Fruit fly (Drosophila melanogaster) whole organism, embryonic: Measurements from ENCODE around the gene CG17190.

ENCODE experiments used
- Ada2b ChIP-seq: fragments of 200-800 bp; sonication (Bioruptor generic); IDR thresholded peaks from 2 replicates; pipeline ENCODE4 v1.3.6; 2022; ENCODE audit warnings: missing biosample characterization, missing genetic modification characterization
- Atf-2 ChIP-seq: fragments of 200-800 bp; sonication (Bioruptor generic); optimal IDR thresholded peaks from 2 replicates; lab custom pipeline; 2016; ENCODE audit warnings: missing biosample characterization, missing genetic modification characterization
- B-H2 ChIP-seq: fragments of 200-800 bp; sonication (Bioruptor generic); optimal IDR thresholded peaks from 2 replicates; lab custom pipeline; 2018; ENCODE audit warnings: missing biosample characterization, mild to moderate bottlenecking, missing genetic modification characterization
- BtbVII ChIP-seq: fragments of 200-800 bp; sonication (Bioruptor generic); optimal IDR thresholded peaks from 3 replicates; lab custom pipeline; 2017; ENCODE audit warnings: missing biosample characterization, mild to moderate bottlenecking, missing genetic modification characterization
- CG1024 ChIP-seq: fragments of 200-800 bp; sonication (Bioruptor generic); IDR thresholded peaks from 2 replicates; pipeline ENCODE4 v1.3.6; 2022; ENCODE audit warnings: missing biosample characterization, missing genetic modification characterization
- CG10274 ChIP-seq: fragments of 200-800 bp; sonication (Bioruptor generic); optimal IDR thresholded peaks from 3 replicates; lab custom pipeline; 2017; ENCODE audit warnings: missing biosample characterization, mild to moderate bottlenecking, missing genetic modification characterization
- CG10366 ChIP-seq: fragments of 200-800 bp; sonication (Bioruptor generic); IDR thresholded peaks from 2 replicates; pipeline ENCODE4 v1.3.6; 2022; ENCODE audit warnings: missing biosample characterization, missing genetic modification characterization
- CG11560 ChIP-seq: fragments of 200-800 bp; sonication (Bioruptor generic); IDR thresholded peaks from 3 replicates; pipeline ENCODE4 v1.3.6; 2022; ENCODE audit warnings: missing biosample characterization, missing genetic modification characterization
- CG12744 ChIP-seq: fragments of 200-800 bp; sonication (Bioruptor generic); optimal IDR thresholded peaks from 2 replicates; lab custom pipeline; 2016; ENCODE audit warnings: missing biosample characterization, missing genetic modification characterization
- CG12769 ChIP-seq: fragments of 200-800 bp; sonication (Bioruptor generic); optimal IDR thresholded peaks from 2 replicates; lab custom pipeline; 2019; ENCODE audit warnings: missing biosample characterization, mild to moderate bottlenecking, missing genetic modification characterization, moderate library complexity
- CG13123 ChIP-seq: fragments of 200-800 bp; sonication (Bioruptor generic); optimal IDR thresholded peaks from 2 replicates; lab custom pipeline; 2016; ENCODE audit warnings: missing biosample characterization, missing genetic modification characterization
- CG13894 ChIP-seq: fragments of 200-800 bp; sonication (Bioruptor generic); optimal IDR thresholded peaks from 3 replicates; lab custom pipeline; 2018; ENCODE audit warnings: missing biosample characterization, mild to moderate bottlenecking, missing genetic modification characterization, moderate library complexity
- CG1603 ChIP-seq: fragments of 200-800 bp; sonication (Bioruptor generic); optimal IDR thresholded peaks from 2 replicates; lab custom pipeline; 2019; ENCODE audit warnings: missing biosample characterization, mild to moderate bottlenecking, missing genetic modification characterization, moderate library complexity
- CG16813 ChIP-seq: fragments of 200-800 bp; sonication (Bioruptor generic); IDR thresholded peaks from 3 replicates; pipeline ENCODE4 v1.3.6; 2022; ENCODE audit warnings: missing biosample characterization, missing genetic modification characterization; ENCODE audit not compliant: partially characterized antibody
- CG18764 ChIP-seq: fragments of 200-800 bp; sonication (Bioruptor generic); optimal IDR thresholded peaks from 3 replicates; lab custom pipeline; 2016; ENCODE audit warnings: missing biosample characterization, missing genetic modification characterization
- CG2202 ChIP-seq: fragments of 200-800 bp; sonication (Bioruptor generic); optimal IDR thresholded peaks from 2 replicates; lab custom pipeline; 2018; ENCODE audit warnings: missing biosample characterization, mild to moderate bottlenecking, missing genetic modification characterization
- CG31224 ChIP-seq: fragments of 200-800 bp; sonication (Bioruptor generic); IDR thresholded peaks from 2 replicates; pipeline ENCODE4 v1.3.6; 2022; ENCODE audit warnings: missing biosample characterization, missing genetic modification characterization
- CG3163 ChIP-seq: fragments of 200-800 bp; sonication (Bioruptor generic); optimal IDR thresholded peaks from 3 replicates; lab custom pipeline; 2016; ENCODE audit warnings: missing biosample characterization, missing genetic modification characterization
- CG42726 ChIP-seq: fragments of 200-800 bp; sonication (Bioruptor generic); IDR thresholded peaks from 2 replicates; pipeline ENCODE4 v1.3.6; 2022; ENCODE audit warnings: missing biosample characterization, missing genetic modification characterization; ENCODE audit not compliant: partially characterized antibody
- CG4707 ChIP-seq: fragments of 200-800 bp; sonication (Bioruptor generic); optimal IDR thresholded peaks from 2 replicates; lab custom pipeline; 2018; ENCODE audit warnings: missing biosample characterization, mild to moderate bottlenecking, missing genetic modification characterization, moderate library complexity
- CG4730 ChIP-seq: fragments of 200-800 bp; sonication (Bioruptor generic); IDR thresholded peaks from 2 replicates; pipeline ENCODE4 v1.3.6; 2022; ENCODE audit warnings: missing biosample characterization, missing genetic modification characterization
- CG9876 ChIP-seq: fragments of 200-800 bp; sonication (Bioruptor generic); optimal IDR thresholded peaks from 2 replicates; lab custom pipeline; 2016; ENCODE audit warnings: missing biosample characterization, missing genetic modification characterization
- Dfd ChIP-seq, 2 experiments: fragments of >200 bp; optimal IDR thresholded peaks; 2 replicates each; lab custom pipeline; 2017; ENCODE audit warnings: missing biosample characterization in 2 of 2, missing genetic modification characterization in 2 of 2
- Dp ChIP-seq: fragments of 200-800 bp; sonication (Bioruptor generic); optimal IDR thresholded peaks from 2 replicates; lab custom pipeline; 2018; ENCODE audit warnings: missing biosample characterization, mild to moderate bottlenecking, missing genetic modification characterization, moderate library complexity
- Drgx ChIP-seq: fragments of 200-800 bp; sonication (Bioruptor generic); IDR thresholded peaks from 2 replicates; pipeline ENCODE4 v1.3.6; 2022; ENCODE audit warnings: missing biosample characterization, missing genetic modification characterization
- H2.0 ChIP-seq: fragments of 200-800 bp; sonication (Bioruptor generic); IDR thresholded peaks from 2 replicates; pipeline ENCODE4 v1.3.6; 2022; ENCODE audit warnings: missing biosample characterization, missing genetic modification characterization
- MTF-1 ChIP-seq: fragments of 200-800 bp; sonication (Bioruptor generic); optimal IDR thresholded peaks from 2 replicates; lab custom pipeline; 2018; ENCODE audit warnings: missing biosample characterization, mild to moderate bottlenecking, missing genetic modification characterization, borderline replicate concordance
- Med ChIP-seq: fragments of 200-800 bp; sonication (Bioruptor generic); peaks from one replicate; lab custom pipeline; 2016; ENCODE audit warnings: missing biosample characterization, missing genetic modification characterization, mild to moderate bottlenecking, inconsistent platforms, moderate library complexity
- NC2β ChIP-seq: fragments of 200-800 bp; sonication (Bioruptor generic); optimal IDR thresholded peaks from 2 replicates; lab custom pipeline; 2016; ENCODE audit warnings: missing biosample characterization, missing genetic modification characterization
- Oli ChIP-seq: fragments of 200-800 bp; sonication (Bioruptor generic); optimal IDR thresholded peaks from 2 replicates; lab custom pipeline; 2018; ENCODE audit warnings: missing biosample characterization, mild to moderate bottlenecking, missing genetic modification characterization, moderate library complexity
- Pdp1 ChIP-seq, 2 experiments: fragments of 200-800 bp; sonication (Bioruptor generic); optimal IDR thresholded peaks; 3 replicates each; lab custom pipeline; 2016; ENCODE audit warnings: missing biosample characterization in 2 of 2, missing genetic modification characterization in 2 of 2, mild to moderate bottlenecking in 1 of 2, moderate library complexity in 1 of 2
- Rfx ChIP-seq: fragments of 200-800 bp; sonication (Bioruptor generic); IDR thresholded peaks from 2 replicates; pipeline ENCODE4 v1.3.6; 2022; ENCODE audit warnings: missing biosample characterization, missing genetic modification characterization
- Spps ChIP-seq: fragments of 200-800 bp; sonication (Bioruptor generic); optimal IDR thresholded peaks from 2 replicates; lab custom pipeline; 2018; ENCODE audit warnings: missing biosample characterization, mild to moderate bottlenecking, missing genetic modification characterization
- Xrp1 ChIP-seq: fragments of 200-800 bp; sonication (Bioruptor generic); IDR thresholded peaks from 2 replicates; pipeline ENCODE4 v1.3.6; 2022; ENCODE audit warnings: missing biosample characterization, missing genetic modification characterization
- al ChIP-seq: fragments of 200-800 bp; sonication (Bioruptor generic); IDR thresholded peaks from 2 replicates; pipeline ENCODE4 v1.3.6; 2022; ENCODE audit warnings: missing biosample characterization, missing genetic modification characterization
- amos ChIP-seq: fragments of 200-800 bp; sonication (Bioruptor generic); IDR thresholded peaks from 2 replicates; pipeline ENCODE4 v1.3.6; 2022; ENCODE audit warnings: missing biosample characterization, missing genetic modification characterization; ENCODE audit not compliant: partially characterized antibody
- bbx ChIP-seq: fragments of 200-800 bp; sonication (Bioruptor generic); IDR thresholded peaks from 2 replicates; pipeline ENCODE4 v1.3.6; 2022; ENCODE audit warnings: missing biosample characterization, missing genetic modification characterization; ENCODE audit not compliant: partially characterized antibody
- cwo ChIP-seq: fragments of 200-800 bp; sonication (Bioruptor generic); optimal IDR thresholded peaks from 3 replicates; lab custom pipeline; 2017; ENCODE audit warnings: missing biosample characterization, missing genetic modification characterization, mild to moderate bottlenecking, moderate library complexity, missing genetic modification reagents
- dati ChIP-seq: fragments of 200-800 bp; sonication (Bioruptor generic); IDR thresholded peaks from 2 replicates; pipeline ENCODE4 v1.3.6; 2022; ENCODE audit warnings: missing biosample characterization, missing genetic modification characterization
- dmrt11E ChIP-seq: fragments of 200-800 bp; sonication (Bioruptor generic); optimal IDR thresholded peaks from 3 replicates; lab custom pipeline; 2018; ENCODE audit warnings: missing biosample characterization, mild to moderate bottlenecking, missing genetic modification characterization, moderate library complexity
- esg ChIP-seq: fragments of 200-800 bp; sonication (Bioruptor generic); conservative IDR thresholded peaks from 2 replicates; pipeline ENCODE4 v1.3.6; 2022; ENCODE audit warnings: missing biosample characterization, missing genetic modification characterization
- gsb ChIP-seq: fragments of 200-800 bp; sonication (Bioruptor generic); IDR thresholded peaks from 2 replicates; pipeline ENCODE4 v1.3.6; 2022; ENCODE audit warnings: missing biosample characterization, missing genetic modification characterization
- lab ChIP-seq: fragments of 200-800 bp; sonication (Bioruptor generic); optimal IDR thresholded peaks from 3 replicates; lab custom pipeline; 2017; ENCODE audit warnings: missing biosample characterization, missing genetic modification characterization, mild to moderate bottlenecking, moderate library complexity, missing genetic modification reagents
- maf-S ChIP-seq: fragments of 200-800 bp; sonication (Bioruptor generic); optimal IDR thresholded peaks from 2 replicates; lab custom pipeline; 2016; ENCODE audit warnings: missing biosample characterization, missing genetic modification characterization
- odd ChIP-seq: fragments of 200-800 bp; sonication (Bioruptor generic); optimal IDR thresholded peaks from 2 replicates; lab custom pipeline; 2017; ENCODE audit warnings: missing biosample characterization, mild to moderate bottlenecking, missing genetic modification characterization
- p53 ChIP-seq: fragments of 200-800 bp; sonication (Bioruptor generic); optimal IDR thresholded peaks from 2 replicates; lab custom pipeline; 2016; ENCODE audit warnings: missing biosample characterization, missing genetic modification characterization
- peb ChIP-seq: fragments of 200-800 bp; sonication (Bioruptor generic); IDR thresholded peaks from 2 replicates; pipeline ENCODE4 v1.3.6; 2022; ENCODE audit warnings: missing biosample characterization, missing genetic modification characterization
- so ChIP-seq: fragments of 200-800 bp; sonication (Bioruptor generic); IDR thresholded peaks from 3 replicates; pipeline ENCODE4 v1.3.6; 2022; ENCODE audit warnings: missing biosample characterization, missing genetic modification characterization
- ssp ChIP-seq: fragments of 200-800 bp; sonication (Bioruptor generic); IDR thresholded peaks from 2 replicates; pipeline ENCODE4 v1.3.6; 2022; ENCODE audit warnings: missing biosample characterization, missing genetic modification characterization
- stwl ChIP-seq: fragments of 200-800 bp; sonication (Bioruptor generic); optimal IDR thresholded peaks from 3 replicates; lab custom pipeline; 2018; ENCODE audit warnings: missing biosample characterization, mild to moderate bottlenecking, missing genetic modification characterization, moderate library complexity
- vnd ChIP-seq: fragments of 200-800 bp; sonication (Bioruptor generic); IDR thresholded peaks from 3 replicates; pipeline ENCODE4 v1.3.6; 2022; ENCODE audit warnings: missing biosample characterization, missing genetic modification characterization; ENCODE audit not compliant: partially characterized antibody

CG17190 gene

DNA sequence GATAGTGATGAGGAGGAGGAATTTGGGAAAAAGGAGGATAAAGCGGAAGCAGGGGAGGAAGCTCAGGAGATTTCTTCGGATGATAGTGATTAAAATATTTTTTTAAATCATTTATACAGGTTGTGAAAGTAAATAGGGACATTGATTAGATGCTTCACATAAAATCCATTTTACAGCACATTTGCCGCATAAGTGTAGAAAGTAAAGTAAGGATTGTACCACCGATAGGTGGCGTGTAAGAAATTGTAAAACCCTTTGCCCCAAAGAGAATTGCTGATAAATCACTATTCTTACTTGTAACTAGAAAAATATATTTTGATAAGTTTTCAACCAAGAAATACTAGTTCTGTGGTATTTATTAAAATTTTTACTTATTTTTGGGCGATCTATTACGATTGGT, 45.7 kb upstream of the CG17190 start (continued):
- no peak for TF ChIP-seq al (GFP tag; lab: Robert Waterston, UW)
- no peak for TF ChIP-seq Oli (tag; lab: Kevin White, UChicago)
- no peak for TF ChIP-seq CG31224 (GFP tag; lab: Robert Waterston, UW)
- no peak for TF ChIP-seq CG1603 (tag; lab: Kevin White, UChicago)
- TF ChIP-seq Ada2b (GFP tag; lab: Robert Waterston, UW): no peak
- no peak for TF ChIP-seq B-H2 (GFP tag; lab: Kevin White, UChicago)
- TF ChIP-seq lab (GFP tag; lab: Kevin White, UChicago): no peak
- 0 out of 2 replicates have a peak, but pooled peaks have one; percentile 8 for TF ChIP-seq ssp (GFP tag; lab: Robert Waterston, UW)
- no peak for TF ChIP-seq CG1024 (GFP tag; lab: Robert Waterston, UW)
- TF ChIP-seq CG10366 (GFP tag; lab: Robert Waterston, UW): no peak
- no peak for TF ChIP-seq gsb (GFP tag; lab: Robert Waterston, UW)
- no peak for TF ChIP-seq CG4730 (GFP tag; lab: Robert Waterston, UW)
- no peak for TF ChIP-seq maf-S (GFP tag; lab: Kevin White, UChicago)
- TF ChIP-seq so (GFP tag; lab: Robert Waterston, UW): no peak
- 0 out of 2 replicates have a peak, but pooled peaks have one; percentile 34 for TF ChIP-seq H2.0 (GFP tag; lab: Robert Waterston, UW)
- TF ChIP-seq CG18764 (GFP tag; lab: Kevin White, UChicago): no peak
- TF ChIP-seq Xrp1 (GFP tag; lab: Robert Waterston, UW): no peak
- TF ChIP-seq Atf-2: no peak
- peak; percentile 6 for TF ChIP-seq Dp (GFP tag; lab: Kevin White, UChicago)
- TF ChIP-seq dati (GFP tag; lab: Robert Waterston, UW): no peak
- no peak for TF ChIP-seq Pdp1 (GFP tag; optimal IDR thresholded peaks at IDR 0.05; lab: Kevin White, UChicago)
- TF ChIP-seq CG12744 (GFP tag; lab: Kevin White, UChicago): no peak
- TF ChIP-seq amos (GFP tag; lab: Robert Waterston, UW): peak; percentile 65
- no peak for TF ChIP-seq odd (GFP tag; lab: Kevin White, UChicago)
- TF ChIP-seq CG4707 (GFP tag; lab: Kevin White, UChicago): no peak
- TF ChIP-seq CG16813: peak; percentile 35; the same call in 2 of the 3 replicates
- TF ChIP-seq peb (GFP tag; lab: Robert Waterston, UW): no peak
- no peak for TF ChIP-seq CG3163 (GFP tag; lab: Kevin White, UChicago)
- peak; percentile 47 for TF ChIP-seq stwl
- 0 out of 2 replicates have a peak, but pooled peaks have one; percentile 27 for TF ChIP-seq bbx (GFP tag; lab: Robert Waterston, UW)
- TF ChIP-seq NC2β (GFP tag; lab: Kevin White, UChicago): no peak
- no peak for TF ChIP-seq Dfd (GFP tag; optimal IDR thresholded peaks at IDR 0.05; lab: Kevin White, UChicago)
- 0 out of 2 replicates have a peak, but pooled peaks have one; percentile 38 for TF ChIP-seq CG42726 (GFP tag; lab: Robert Waterston, UW)
- peak; percentile 38; the same call in 1 of the 2 replicates for TF ChIP-seq Rfx (GFP tag; lab: Robert Waterston, UW)
- no peak for TF ChIP-seq Drgx (GFP tag; lab: Robert Waterston, UW)
- no peak for TF ChIP-seq vnd (GFP tag; lab: Robert Waterston, UW)
- TF ChIP-seq cwo (GFP tag; lab: Kevin White, UChicago): no peak
- no peak for TF ChIP-seq MTF-1
- TF ChIP-seq CG13894 (tag; lab: Kevin White, UChicago): no peak
- TF ChIP-seq esg (GFP tag; lab: Robert Waterston, UW): no peak
- TF ChIP-seq CG12769 (tag; lab: Kevin White, UChicago): no peak
- no peak for TF ChIP-seq BtbVII (GFP tag; lab: Kevin White, UChicago)
- TF ChIP-seq CG2202 (tag; lab: Kevin White, UChicago): no peak
- no peak for TF ChIP-seq CG13123 (GFP tag; lab: Kevin White, UChicago)
- TF ChIP-seq CG10274 (GFP tag; lab: Kevin White, UChicago): no peak
- no peak for TF ChIP-seq CG11560 (tag; lab: Robert Waterston, UW)
- TF ChIP-seq p53 (GFP tag; lab: Kevin White, UChicago): no peak
- TF ChIP-seq CG9876 (GFP tag; lab: Kevin White, UChicago): no peak
- TF ChIP-seq Med (GFP tag; lab: Kevin White, UChicago): peak; percentile 68
- no peak for TF ChIP-seq dmrt11E (tag; lab: Kevin White, UChicago)
- TF ChIP-seq Spps (tag; lab: Kevin White, UChicago): no peak
